Worm (Caenorhabditis elegans) whole organism, L1 larva: ENCODE data around the gene F41B4.1.

ENCODE experiments used
- lin-13 ChIP-seq: fragments of 150-350 bp; optimal IDR thresholded peaks from 2 replicates; lab custom pipeline; 2014; ENCODE audit warnings: missing biosample characterization, missing genetic modification reagents, missing genetic modification characterization
- nhr-77 ChIP-seq: fragments of 150-350 bp; optimal IDR thresholded peaks from 2 replicates; lab custom pipeline; 2014; ENCODE audit warnings: missing biosample characterization, missing genetic modification characterization
- pqm-1 ChIP-seq: sonication (generic microtip); optimal IDR thresholded peaks from 3 replicates; lab custom pipeline; 2017; ENCODE audit warnings: missing biosample characterization, missing genetic modification characterization
- snpc-4 ChIP-seq: fragments of 150-350 bp; optimal IDR thresholded peaks from 2 replicates; lab custom pipeline; 2014; ENCODE audit warnings: missing biosample characterization, missing genetic modification characterization
- unc-62 ChIP-seq: fragments of 150-350 bp; optimal IDR thresholded peaks from 2 replicates; lab custom pipeline; 2014; ENCODE audit warnings: missing biosample characterization, missing genetic modification reagents, missing genetic modification characterization

ce11 chrX:6788965-6789573 lies 36.6 kb downstream of the F41B4.1 start, which contains the start of gene sgca-1:
- TF ChIP-seq unc-62 (GFP tag; lab: Kevin White, UChicago) (no peak), snpc-4 (tag; lab: Kevin White, UChicago) (no peak), lin-13 (GFP tag; lab: Kevin White, UChicago) (no peak), nhr-77 (tag; lab: Kevin White, UChicago) (no peak), pqm-1 (tag; lab: Kevin White, UChicago) (no peak)
